Fruit fly (Drosophila melanogaster) whole organism, embryonic: Measurements from ENCODE around the gene VhaAC39-1.

Experiments
- ATbp ChIP-seq: fragments of 200-800 bp; sonication (Bioruptor generic); optimal IDR thresholded peaks from 2 replicates; lab custom pipeline; 2017; ENCODE audit warnings: missing biosample characterization, mild to moderate bottlenecking, missing genetic modification characterization, missing genetic modification reagents
- B-H2 ChIP-seq: fragments of 200-800 bp; sonication (Bioruptor generic); optimal IDR thresholded peaks from 2 replicates; lab custom pipeline; 2018; ENCODE audit warnings: missing biosample characterization, mild to moderate bottlenecking, missing genetic modification characterization
- CG10321 ChIP-seq: fragments of 200-800 bp; sonication (Bioruptor generic); IDR thresholded peaks from 2 replicates; pipeline ENCODE4 v1.3.6; 2022; ENCODE audit warnings: missing biosample characterization, missing genetic modification characterization
- CG10431 ChIP-seq: fragments of 200-800 bp; sonication (Bioruptor generic); optimal IDR thresholded peaks from 3 replicates; lab custom pipeline; 2018; ENCODE audit warnings: missing biosample characterization, mild to moderate bottlenecking, missing genetic modification characterization
- CG11398 ChIP-seq: fragments of 200-800 bp; sonication (Bioruptor generic); optimal IDR thresholded peaks from 2 replicates; lab custom pipeline; 2016; ENCODE audit warnings: missing biosample characterization, missing genetic modification characterization
- CG11504 ChIP-seq: fragments of 200-800 bp; sonication (Bioruptor generic); optimal IDR thresholded peaks from 3 replicates; lab custom pipeline; 2019; ENCODE audit warnings: missing biosample characterization, mild to moderate bottlenecking, missing genetic modification characterization, moderate library complexity
- CG12236 ChIP-seq: fragments of 200-800 bp; sonication (Bioruptor generic); optimal IDR thresholded peaks from 2 replicates; lab custom pipeline; 2016; ENCODE audit warnings: missing biosample characterization, missing genetic modification characterization
- CG12391 ChIP-seq: fragments of 200-800 bp; sonication (Bioruptor generic); optimal IDR thresholded peaks from 3 replicates; lab custom pipeline; 2018; ENCODE audit warnings: missing biosample characterization, mild to moderate bottlenecking, missing genetic modification characterization, moderate library complexity
- CG13624 ChIP-seq: fragments of 200-800 bp; sonication (Bioruptor generic); optimal IDR thresholded peaks from 2 replicates; lab custom pipeline; 2016; ENCODE audit warnings: missing biosample characterization, missing genetic modification characterization
- CG15514 ChIP-seq: fragments of 200-800 bp; sonication (Bioruptor generic); optimal IDR thresholded peaks from 3 replicates; lab custom pipeline; 2017; ENCODE audit warnings: missing biosample characterization, missing genetic modification characterization, mild to moderate bottlenecking, moderate library complexity, missing genetic modification reagents
- CG15601 ChIP-seq: fragments of 200-800 bp; sonication (Bioruptor generic); optimal IDR thresholded peaks from 3 replicates; lab custom pipeline; 2019; ENCODE audit warnings: missing biosample characterization, mild to moderate bottlenecking, missing genetic modification characterization, moderate library complexity
- CG1647 ChIP-seq: fragments of 200-800 bp; sonication (Bioruptor generic); optimal IDR thresholded peaks from 3 replicates; lab custom pipeline; 2016; ENCODE audit warnings: missing biosample characterization, missing genetic modification characterization
- CG17328 ChIP-seq: fragments of 200-800 bp; sonication (Bioruptor generic); IDR thresholded peaks from 2 replicates; pipeline ENCODE4 v1.3.6; 2022; ENCODE audit warnings: missing biosample characterization, missing genetic modification characterization
- CG17829 ChIP-seq: fragments of 200-800 bp; optimal IDR thresholded peaks from 2 replicates; lab custom pipeline; 2019; ENCODE audit warnings: missing biosample characterization, mild to moderate bottlenecking, missing genetic modification characterization, moderate library complexity
- CG18011 ChIP-seq: fragments of 200-800 bp; sonication (Bioruptor generic); optimal IDR thresholded peaks from 2 replicates; lab custom pipeline; 2017; ENCODE audit warnings: missing biosample characterization, missing genetic modification characterization, mild to moderate bottlenecking, moderate library complexity, missing genotype
- CG2116 ChIP-seq: fragments of 200-800 bp; sonication (Bioruptor generic); optimal IDR thresholded peaks from 3 replicates; lab custom pipeline; 2018; ENCODE audit warnings: missing biosample characterization, mild to moderate bottlenecking, missing genetic modification characterization
- CG3163 ChIP-seq: fragments of 200-800 bp; sonication (Bioruptor generic); optimal IDR thresholded peaks from 3 replicates; lab custom pipeline; 2016; ENCODE audit warnings: missing biosample characterization, missing genetic modification characterization
- CG3281 ChIP-seq: fragments of 200-800 bp; sonication (Bioruptor generic); optimal IDR thresholded peaks from 3 replicates; lab custom pipeline; 2017; ENCODE audit warnings: missing biosample characterization, mild to moderate bottlenecking, missing genetic modification characterization
- CG8359 ChIP-seq: fragments of 200-800 bp; sonication (Bioruptor generic); optimal IDR thresholded peaks from 2 replicates; lab custom pipeline; 2017; ENCODE audit warnings: missing biosample characterization, mild to moderate bottlenecking, missing genetic modification characterization, borderline replicate concordance
- CG8478 ChIP-seq: fragments of >200 bp; optimal IDR thresholded peaks from 2 replicates; lab custom pipeline; 2018
- CG9437 ChIP-seq: fragments of 200-800 bp; sonication (Bioruptor generic); optimal IDR thresholded peaks from 2 replicates; lab custom pipeline; 2018; ENCODE audit warnings: missing biosample characterization, mild to moderate bottlenecking, missing genetic modification characterization
- CG9609 ChIP-seq: fragments of 200-800 bp; sonication (Bioruptor generic); optimal IDR thresholded peaks from 3 replicates; lab custom pipeline; 2016; ENCODE audit warnings: missing biosample characterization, missing genetic modification characterization
- CHES-1-like ChIP-seq: fragments of 200-800 bp; sonication (Bioruptor generic); optimal IDR thresholded peaks from 2 replicates; lab custom pipeline; 2016; ENCODE audit warnings: missing biosample characterization, missing genetic modification characterization
- Dp ChIP-seq: fragments of 200-800 bp; sonication (Bioruptor generic); optimal IDR thresholded peaks from 2 replicates; lab custom pipeline; 2018; ENCODE audit warnings: missing biosample characterization, mild to moderate bottlenecking, missing genetic modification characterization, moderate library complexity
- E2f1 ChIP-seq: fragments of 200-800 bp; sonication (Bioruptor generic); IDR thresholded peaks from 2 replicates; pipeline ENCODE4 v1.3.6; 2022; ENCODE audit warnings: missing biosample characterization, missing genetic modification characterization
- ERR ChIP-seq: fragments of 200-800 bp; sonication (Bioruptor generic); optimal IDR thresholded peaks from 2 replicates; lab custom pipeline; 2016; ENCODE audit warnings: missing biosample characterization, missing genetic modification characterization
- HmgZ ChIP-seq: fragments of 200-800 bp; sonication (Bioruptor generic); optimal IDR thresholded peaks from 2 replicates; lab custom pipeline; 2018; ENCODE audit warnings: missing biosample characterization, mild to moderate bottlenecking, missing genetic modification characterization
- Nf-YC ChIP-seq: fragments of 200-800 bp; optimal IDR thresholded peaks from 3 replicates; lab custom pipeline; 2019; ENCODE audit warnings: missing biosample characterization, mild to moderate bottlenecking, missing genetic modification characterization, moderate library complexity
- Opbp ChIP-seq: fragments of 200-800 bp; sonication (Bioruptor generic); IDR thresholded peaks from 3 replicates; pipeline ENCODE4 v1.3.6; 2022; ENCODE audit warnings: missing biosample characterization, missing genetic modification characterization; ENCODE audit not compliant: partially characterized antibody
- Ravus ChIP-seq: fragments of 200-800 bp; sonication (Bioruptor generic); IDR thresholded peaks from 2 replicates; pipeline ENCODE4 v1.3.6; 2022; ENCODE audit warnings: missing biosample characterization, missing genetic modification characterization
- Rfx ChIP-seq: fragments of 200-800 bp; sonication (Bioruptor generic); IDR thresholded peaks from 2 replicates; pipeline ENCODE4 v1.3.6; 2022; ENCODE audit warnings: missing biosample characterization, missing genetic modification characterization
- Six4 ChIP-seq: fragments of 200-800 bp; sonication (Bioruptor generic); optimal IDR thresholded peaks from 2 replicates; lab custom pipeline; 2016; ENCODE audit warnings: missing biosample characterization, missing genetic modification characterization
- Sox100B ChIP-seq: fragments of 200-800 bp; sonication (Bioruptor generic); optimal IDR thresholded peaks from 3 replicates; lab custom pipeline; 2018; ENCODE audit warnings: missing biosample characterization, mild to moderate bottlenecking, missing genetic modification characterization
- ase ChIP-seq: fragments of 200-800 bp; sonication (Bioruptor generic); IDR thresholded peaks from 3 replicates; pipeline ENCODE4 v1.3.6; 2022; ENCODE audit warnings: missing biosample characterization, missing genetic modification characterization
- ato ChIP-seq: fragments of 200-800 bp; sonication (Bioruptor generic); IDR thresholded peaks from 2 replicates; pipeline ENCODE4 v1.3.6; 2022; ENCODE audit warnings: missing biosample characterization, missing genetic modification characterization; ENCODE audit not compliant: partially characterized antibody
- bab2 ChIP-seq: fragments of 200-800 bp; sonication (Bioruptor generic); optimal IDR thresholded peaks from 2 replicates; lab custom pipeline; 2016; ENCODE audit warnings: missing biosample characterization, missing genetic modification characterization
- cas ChIP-seq: fragments of 200-800 bp; sonication (Bioruptor generic); IDR thresholded peaks from 2 replicates; pipeline ENCODE4 v1.3.6; 2022; ENCODE audit warnings: missing biosample characterization, missing genetic modification characterization
- ewg ChIP-seq: fragments of 200-800 bp; sonication (Bioruptor generic); optimal IDR thresholded peaks from 3 replicates; lab custom pipeline; 2017; ENCODE audit warnings: mild to moderate bottlenecking, missing biosample characterization, missing genetic modification reagents, missing genetic modification characterization
- eyg ChIP-seq: fragments of 200-800 bp; sonication (Bioruptor generic); optimal IDR thresholded peaks from 3 replicates; lab custom pipeline; 2016; ENCODE audit warnings: missing biosample characterization, missing genetic modification characterization
- fu2 ChIP-seq: fragments of 200-800 bp; sonication (Bioruptor generic); optimal IDR thresholded peaks from 2 replicates; lab custom pipeline; 2016; ENCODE audit warnings: missing biosample characterization, missing genetic modification characterization
- lilli ChIP-seq: fragments of 200-800 bp; sonication (Bioruptor generic); optimal IDR thresholded peaks from 3 replicates; lab custom pipeline; 2016; ENCODE audit warnings: missing biosample characterization, missing genetic modification characterization
- lola ChIP-seq, 3 experiments: fragments of >200 bp in 2 of 3; fragments of 200-800 bp in 1 of 3; sonication (Bioruptor generic) in 1 of 3; optimal IDR thresholded peaks; 2 replicates each; lab custom pipeline; 2017 to 2019; ENCODE audit warnings: missing biosample characterization in 3 of 3, missing genetic modification characterization in 3 of 3, mild to moderate bottlenecking in 1 of 3, moderate library complexity in 1 of 3
- maf-S ChIP-seq: fragments of 200-800 bp; sonication (Bioruptor generic); optimal IDR thresholded peaks from 2 replicates; lab custom pipeline; 2016; ENCODE audit warnings: missing biosample characterization, missing genetic modification characterization
- pros ChIP-seq: fragments of 200-800 bp; sonication (Bioruptor generic); optimal IDR thresholded peaks from 3 replicates; lab custom pipeline; 2019; ENCODE audit warnings: missing biosample characterization, mild to moderate bottlenecking, missing genetic modification characterization, moderate library complexity
- ranshi ChIP-seq: fragments of 200-800 bp; sonication (Bioruptor generic); IDR thresholded peaks from 2 replicates; pipeline ENCODE4 v1.3.6; 2022; ENCODE audit warnings: missing biosample characterization, missing genetic modification characterization
- repo ChIP-seq: fragments of 200-800 bp; sonication (Bioruptor generic); optimal IDR thresholded peaks from 2 replicates; lab custom pipeline; 2016; ENCODE audit warnings: missing biosample characterization, missing genetic modification characterization
- scrt ChIP-seq: fragments of 200-800 bp; sonication (Bioruptor generic); optimal IDR thresholded peaks from 2 replicates; lab custom pipeline; 2018; ENCODE audit warnings: missing biosample characterization, mild to moderate bottlenecking, missing genetic modification characterization, moderate library complexity
- ssp ChIP-seq: fragments of 200-800 bp; sonication (Bioruptor generic); IDR thresholded peaks from 2 replicates; pipeline ENCODE4 v1.3.6; 2022; ENCODE audit warnings: missing biosample characterization, missing genetic modification characterization
- tup ChIP-seq: fragments of 200-800 bp; sonication (Bioruptor generic); optimal IDR thresholded peaks from 2 replicates; lab custom pipeline; 2016; ENCODE audit warnings: missing biosample characterization, mild to moderate bottlenecking, missing genetic modification characterization, moderate library complexity
- wor ChIP-seq: fragments of 200-800 bp; sonication (Bioruptor generic); IDR thresholded peaks from 2 replicates; pipeline ENCODE4 v1.3.6; 2022; ENCODE audit warnings: missing biosample characterization, missing genetic modification characterization

The VhaAC39-1 gene

dm6 chrX:3838648-3839047 is 41.9 kb upstream of the VhaAC39-1 start (continued):
- peak; percentile 54 for TF ChIP-seq CG8359
- TF ChIP-seq ase (GFP tag; lab: Robert Waterston, UW) = peak; percentile 73; the same call in 2 of the 3 replicates
- peak; percentile 85 for TF ChIP-seq lilli (GFP tag; lab: Kevin White, UChicago)
- TF ChIP-seq cas = peak; percentile 52; the same call in 1 of the 2 replicates
- peak; percentile 69 for TF ChIP-seq CG9609 (GFP tag; lab: Kevin White, UChicago)
- TF ChIP-seq repo (GFP tag; lab: Kevin White, UChicago) = peak; percentile 75
- TF ChIP-seq ato (GFP tag; lab: Robert Waterston, UW) = no peak
- peak; percentile 75 for TF ChIP-seq E2f1
- TF ChIP-seq Sox100B = peak; percentile 69
- peak; percentile 61 for TF ChIP-seq Six4 (GFP tag; lab: Kevin White, UChicago)
- peak; percentile 78 for TF ChIP-seq HmgZ (tag; lab: Kevin White, UChicago)
- TF ChIP-seq Opbp (GFP tag; lab: Robert Waterston, UW) = no peak
- TF ChIP-seq CG15514 = peak; percentile 64
- peak; percentile 53 for TF ChIP-seq CG9437 (GFP tag; lab: Kevin White, UChicago)
- TF ChIP-seq CG10321 (GFP tag; lab: Robert Waterston, UW) = peak; percentile 17; the same call in 1 of the 2 replicates
- TF ChIP-seq lola (GFP tag; optimal IDR thresholded peaks at IDR 0.05; lab: Kevin White, UChicago) = peak in 1 of 3 experiments; percentile 67
- peak; percentile 59 for TF ChIP-seq ranshi
- TF ChIP-seq maf-S (GFP tag; lab: Kevin White, UChicago) = peak; percentile 74
- TF ChIP-seq tup (GFP tag; lab: Kevin White, UChicago) = peak; percentile 2
- TF ChIP-seq CG18011 (GFP tag; lab: Kevin White, UChicago) = peak; percentile 39
- TF ChIP-seq Ravus (GFP tag; lab: Robert Waterston, UW) = peak; percentile 6; the same call in 1 of the 2 replicates
- TF ChIP-seq B-H2 (GFP tag; lab: Kevin White, UChicago) = peak; percentile 57
- TF ChIP-seq fu2 (GFP tag; lab: Kevin White, UChicago) = peak; percentile 67
- TF ChIP-seq CG1647 (GFP tag; lab: Kevin White, UChicago) = peak; percentile 71
- no peak for TF ChIP-seq CG8478 (lab: Kevin White, UChicago)
- peak; percentile 77 for TF ChIP-seq CG13624 (GFP tag; lab: Kevin White, UChicago)
- TF ChIP-seq CHES-1-like (GFP tag; lab: Kevin White, UChicago) = peak; percentile 72
- TF ChIP-seq ERR (GFP tag; lab: Kevin White, UChicago) = peak; percentile 21
- peak; percentile 52 for TF ChIP-seq CG3163 (GFP tag; lab: Kevin White, UChicago)
- TF ChIP-seq Rfx (GFP tag; lab: Robert Waterston, UW) = peak; percentile 90
- peak; percentile 76 for TF ChIP-seq CG12236 (GFP tag; lab: Kevin White, UChicago)
- peak; percentile 64 for TF ChIP-seq Nf-YC (tag; lab: Kevin White, UChicago)
- TF ChIP-seq CG15601 (tag; lab: Kevin White, UChicago) = peak; percentile 67
- peak; percentile 69 for TF ChIP-seq CG17829
- peak; percentile 2 for TF ChIP-seq pros (GFP tag; lab: Kevin White, UChicago)
- TF ChIP-seq scrt (GFP tag; lab: Kevin White, UChicago) = peak; percentile 72
- peak; percentile 77 for TF ChIP-seq ATbp (GFP tag; lab: Kevin White, UChicago)
- peak; percentile 41 for TF ChIP-seq CG10431 (GFP tag; lab: Kevin White, UChicago)
- peak; percentile 70 for TF ChIP-seq CG11398 (GFP tag; lab: Kevin White, UChicago)
- TF ChIP-seq bab2 (GFP tag; lab: Kevin White, UChicago) = peak; percentile 80
- TF ChIP-seq CG11504 (tag; lab: Kevin White, UChicago) = peak; percentile 87
- TF ChIP-seq CG12391 (tag; lab: Kevin White, UChicago) = peak; percentile 81
- TF ChIP-seq ssp = peak; percentile 41; the same call in 1 of the 2 replicates
- peak; percentile 72 for TF ChIP-seq CG17328 (GFP tag; lab: Robert Waterston, UW)
- TF ChIP-seq CG2116 = no peak
- TF ChIP-seq CG3281 = peak; percentile 76
- TF ChIP-seq wor (GFP tag; lab: Robert Waterston, UW) = peak; percentile 61
- TF ChIP-seq eyg (GFP tag; lab: Kevin White, UChicago) = no peak
- TF ChIP-seq ewg (GFP tag; lab: Kevin White, UChicago) = peak; percentile 60
- no peak for TF ChIP-seq Dp (GFP tag; lab: Kevin White, UChicago)
